Worm (Caenorhabditis elegans) whole organism, young adult: Measurements from ENCODE around the gene cox-6A.

Source experiments
- B0035.1 ChIP-seq: sonication (generic microtip); optimal IDR thresholded peaks from 2 replicates; lab custom pipeline; 2016; ENCODE audit warnings: missing genetic modification characterization, mild to moderate bottlenecking, missing compliant biosample characterization, missing genotype, missing genetic modification reagents
- B0261.1 ChIP-seq: sonication (generic microtip); optimal IDR thresholded peaks from 2 replicates; lab custom pipeline; 2016; ENCODE audit warnings: mild to moderate bottlenecking, missing genetic modification characterization, moderate library complexity, missing compliant biosample characterization
- F52B5.7 ChIP-seq: sonication (generic microtip); optimal IDR thresholded peaks from 2 replicates; lab custom pipeline; 2016; ENCODE audit warnings: mild to moderate bottlenecking, missing genetic modification characterization, missing compliant biosample characterization
- K11D2.4 ChIP-seq: fragments of 200-800 bp; sonication (Bioruptor generic); IDR thresholded peaks from 2 replicates; pipeline ENCODE4 v1.3.6; 2022; ENCODE audit warnings: missing genetic modification reagents, missing genetic modification characterization, missing compliant biosample characterization
- T07F8.4 ChIP-seq: sonication (generic microtip); optimal IDR thresholded peaks from 2 replicates; lab custom pipeline; 2016; ENCODE audit warnings: mild to moderate bottlenecking, missing genetic modification characterization, moderate library complexity, missing compliant biosample characterization
- akir-1 ChIP-seq: fragments of 200-800 bp; sonication (Bioruptor generic); optimal IDR thresholded peaks from 2 replicates; lab custom pipeline; 2018; ENCODE audit warnings: mild to moderate bottlenecking, missing genetic modification characterization, moderate library complexity, missing compliant biosample characterization
- aptf-2 ChIP-seq: fragments of 200-800 bp; sonication (Bioruptor generic); conservative IDR thresholded peaks from 2 replicates; pipeline ENCODE4 v1.3.6; 2022; ENCODE audit warnings: missing genetic modification reagents, missing genetic modification characterization, missing compliant biosample characterization
- ccch-3 ChIP-seq: fragments of 200-800 bp; sonication (Bioruptor generic); optimal IDR thresholded peaks from 2 replicates; lab custom pipeline; 2018; ENCODE audit warnings: mild to moderate bottlenecking, missing genetic modification characterization, missing compliant biosample characterization
- ceh-79 ChIP-seq: sonication (generic microtip); optimal IDR thresholded peaks from 2 replicates; lab custom pipeline; 2017; ENCODE audit warnings: mild to moderate bottlenecking, missing genetic modification characterization, missing compliant biosample characterization
- egl-18 ChIP-seq: fragments of 200-800 bp; sonication (Bioruptor generic); IDR thresholded peaks from 2 replicates; pipeline ENCODE4 v1.3.6; 2022; ENCODE audit warnings: missing genetic modification reagents, missing genetic modification characterization, missing compliant biosample characterization
- ets-4 ChIP-seq: fragments of 200-800 bp; sonication (Bioruptor generic); optimal IDR thresholded peaks from 2 replicates; lab custom pipeline; 2018; ENCODE audit warnings: mild to moderate bottlenecking, missing genetic modification characterization, missing compliant biosample characterization
- fkh-3 ChIP-seq: sonication (generic microtip); optimal IDR thresholded peaks from 2 replicates; lab custom pipeline; 2016; ENCODE audit warnings: mild to moderate bottlenecking, missing genetic modification characterization, missing compliant biosample characterization
- him-1 ChIP-seq: sonication (generic microtip); optimal IDR thresholded peaks from 2 replicates; lab custom pipeline; 2016; ENCODE audit warnings: missing genotype, missing genetic modification reagents, missing genetic modification characterization, missing compliant biosample characterization
- hlh-12 ChIP-seq: sonication (generic microtip); optimal IDR thresholded peaks from 2 replicates; lab custom pipeline; 2016; ENCODE audit warnings: missing genetic modification characterization, missing compliant biosample characterization
- hlh-26 ChIP-seq: fragments of 200-800 bp; sonication (Bioruptor generic); conservative IDR thresholded peaks from 2 replicates; pipeline ENCODE4 v1.3.6; 2022; ENCODE audit warnings: missing genetic modification reagents, missing genetic modification characterization, missing compliant biosample characterization
- lag-1 ChIP-seq: fragments of 200-800 bp; sonication (Bioruptor generic); IDR thresholded peaks from 2 replicates; pipeline ENCODE4 v1.3.6; 2022; ENCODE audit warnings: missing genetic modification reagents, missing genetic modification characterization, missing compliant biosample characterization
- lin-40 ChIP-seq: sonication (generic microtip); optimal IDR thresholded peaks from 2 replicates; lab custom pipeline; 2016; ENCODE audit warnings: missing genetic modification characterization, mild to moderate bottlenecking, missing compliant biosample characterization, missing genotype, missing genetic modification reagents
- mes-4 ChIP-seq: sonication (generic microtip); optimal IDR thresholded peaks from 2 replicates; lab custom pipeline; 2016; ENCODE audit warnings: missing genotype, missing genetic modification characterization, missing compliant biosample characterization
- nfyb-1 ChIP-seq: fragments of 200-800 bp; sonication (Bioruptor generic); IDR thresholded peaks from 2 replicates; pipeline ENCODE4 v1.3.6; 2022; ENCODE audit warnings: missing genetic modification reagents, missing genetic modification characterization, missing compliant biosample characterization
- nhr-120 ChIP-seq: fragments of 200-800 bp; sonication (Bioruptor generic); IDR thresholded peaks from 2 replicates; pipeline ENCODE4 v1.3.6; 2022; ENCODE audit warnings: missing genetic modification characterization, missing compliant biosample characterization
- nhr-179 ChIP-seq: sonication (generic microtip); optimal IDR thresholded peaks from 2 replicates; lab custom pipeline; 2016; ENCODE audit warnings: mild to moderate bottlenecking, missing genetic modification characterization, missing compliant biosample characterization
- rcor-1 ChIP-seq: fragments of 200-800 bp; sonication (Bioruptor generic); IDR thresholded peaks from 2 replicates; pipeline ENCODE4 v1.3.6; 2022; ENCODE audit warnings: missing genetic modification reagents, missing genetic modification characterization, missing compliant biosample characterization
- rec-8 ChIP-seq, 2 experiments: sonication (generic microtip); optimal IDR thresholded peaks; 2 replicates each; lab custom pipeline; 2016; ENCODE audit warnings: mild to moderate bottlenecking in 2 of 2, missing genetic modification characterization in 2 of 2, missing genetic modification reagents in 2 of 2, missing genotype in 2 of 2, missing biosample characterization in 1 of 2, missing compliant biosample characterization in 1 of 2, moderate library complexity in 1 of 2
- rpc-1 ChIP-seq, 2 experiments: fragments of 150-350 bp in 1 of 2; sonication (generic microtip) in 1 of 2; optimal IDR thresholded peaks; 2 replicates each; lab custom pipeline; 2014 to 2018; ENCODE audit warnings: missing biosample characterization in 1 of 2, missing genetic modification characterization in 1 of 2, missing genetic modification reagents in 1 of 2, missing genotype in 1 of 2
- sptf-2 ChIP-seq: fragments of 200-800 bp; sonication (Bioruptor generic); optimal IDR thresholded peaks from 2 replicates; lab custom pipeline; 2018; ENCODE audit warnings: mild to moderate bottlenecking, missing genetic modification characterization, missing compliant biosample characterization
- tbx-9 ChIP-seq: sonication (generic microtip); optimal IDR thresholded peaks from 2 replicates; lab custom pipeline; 2016; ENCODE audit warnings: borderline replicate concordance, missing genetic modification characterization, inconsistent platforms, missing compliant biosample characterization
- unc-62 ChIP-seq: fragments of 150-350 bp; optimal IDR thresholded peaks from 2 replicates; lab custom pipeline; 2014; ENCODE audit warnings: missing biosample characterization, missing genetic modification reagents, missing genetic modification characterization
- zfh-2 ChIP-seq: fragments of 200-800 bp; sonication (Bioruptor generic); conservative IDR thresholded peaks from 2 replicates; pipeline ENCODE4 v1.3.6; 2022; ENCODE audit warnings: missing genetic modification reagents, missing genetic modification characterization, missing compliant biosample characterization
- ztf-25 ChIP-seq: fragments of 200-800 bp; sonication (Bioruptor generic); IDR thresholded peaks from 2 replicates; pipeline ENCODE4 v1.3.6; 2022; ENCODE audit warnings: missing genetic modification reagents, missing genetic modification characterization, missing compliant biosample characterization
- ztf-28 ChIP-seq: fragments of 200-800 bp; sonication (Bioruptor generic); IDR thresholded peaks from 2 replicates; pipeline ENCODE4 v1.3.6; 2022; ENCODE audit warnings: missing genetic modification reagents, missing genetic modification characterization, missing compliant biosample characterization
- ztf-3 ChIP-seq: fragments of 200-800 bp; sonication (Bioruptor generic); optimal IDR thresholded peaks from 2 replicates; lab custom pipeline; 2018; ENCODE audit warnings: mild to moderate bottlenecking, missing genetic modification characterization, missing compliant biosample characterization

cox-6A gene

DNA sequence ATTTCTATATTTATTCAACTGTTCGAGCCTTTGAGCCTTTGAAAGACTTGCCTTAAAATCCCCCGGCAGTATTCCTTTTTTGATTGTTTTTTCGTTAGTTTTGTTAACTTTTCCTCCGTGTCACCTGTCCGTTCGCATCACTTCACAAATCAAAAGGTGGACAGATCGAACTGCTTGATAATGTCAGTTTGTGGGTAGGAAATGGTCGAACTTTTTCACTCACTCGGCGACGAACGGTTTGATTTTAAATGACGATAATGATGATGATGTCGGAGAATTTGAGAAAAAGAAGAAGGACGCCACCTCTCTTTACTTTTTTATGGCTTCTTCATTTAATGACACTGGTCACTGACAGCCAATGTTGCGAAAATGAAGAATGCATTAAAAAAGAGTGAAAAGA is 37.5 kb downstream of the cox-6A start (continued):
- no peak for TF ChIP-seq hlh-26 (GFP tag; lab: Robert Waterston, UW)

DNA sequence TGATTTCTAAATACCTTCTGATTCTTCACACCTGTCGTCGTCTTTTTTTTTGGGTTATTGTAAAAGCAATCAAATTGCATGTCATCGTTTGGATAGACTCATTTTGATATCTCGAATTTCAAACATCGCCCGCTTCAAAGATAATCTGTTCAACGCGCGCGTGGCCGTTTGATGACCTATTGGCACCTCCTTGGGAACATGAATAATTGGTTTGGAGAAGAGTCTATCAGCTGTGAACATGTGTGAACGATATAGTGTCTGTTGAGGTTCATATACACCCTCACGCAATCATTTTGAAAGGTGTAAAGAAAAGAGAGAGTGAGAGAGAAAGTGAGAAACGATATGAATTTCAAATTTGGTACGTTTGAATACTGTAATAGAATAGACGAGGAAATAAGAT is 39.1 kb downstream of the cox-6A start:
- no peak for TF ChIP-seq lag-1 (GFP tag; lab: Robert Waterston, UW)
- no peak for TF ChIP-seq tbx-9 (tag; lab: Kevin White, UChicago)
- no peak for TF ChIP-seq sptf-2 (GFP tag; lab: Kevin White, UChicago)
- TF ChIP-seq ceh-79 (tag; lab: Kevin White, UChicago), result no peak
- no peak for TF ChIP-seq ccch-3
- TF ChIP-seq zfh-2 (GFP tag; lab: Robert Waterston, UW), result no peak
- no peak for TF ChIP-seq mes-4 (tag; lab: Kevin White, UChicago)
- TF ChIP-seq lin-40 (tag; lab: Kevin White, UChicago), result no peak
- no peak for TF ChIP-seq ztf-3 (GFP tag; lab: Kevin White, UChicago)
- no peak for TF ChIP-seq ztf-25 (GFP tag; lab: Robert Waterston, UW)

DNA sequence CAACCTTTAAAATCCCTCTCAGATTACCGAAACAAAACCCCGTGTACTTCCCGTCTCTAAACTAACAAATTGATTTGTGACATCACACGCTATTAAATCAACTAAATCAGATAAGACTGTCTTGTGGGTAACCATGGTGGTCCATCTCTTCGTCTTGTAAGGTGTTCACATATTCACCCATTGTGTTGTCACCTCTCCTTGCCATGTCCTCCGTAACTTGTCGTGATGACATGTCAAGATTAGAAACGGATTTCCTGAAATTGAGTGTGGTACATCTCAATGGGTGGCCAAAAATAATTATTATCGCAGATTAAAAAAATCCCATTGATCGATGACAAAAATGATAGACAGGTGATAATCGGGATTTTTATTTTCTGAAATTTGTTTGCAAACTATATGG is 42.9 kb downstream of the cox-6A start:
- TF ChIP-seq fkh-3 (tag; lab: Kevin White, UChicago) (no peak), unc-62 (GFP tag; lab: Kevin White, UChicago) (peak; percentile 87)

DNA sequence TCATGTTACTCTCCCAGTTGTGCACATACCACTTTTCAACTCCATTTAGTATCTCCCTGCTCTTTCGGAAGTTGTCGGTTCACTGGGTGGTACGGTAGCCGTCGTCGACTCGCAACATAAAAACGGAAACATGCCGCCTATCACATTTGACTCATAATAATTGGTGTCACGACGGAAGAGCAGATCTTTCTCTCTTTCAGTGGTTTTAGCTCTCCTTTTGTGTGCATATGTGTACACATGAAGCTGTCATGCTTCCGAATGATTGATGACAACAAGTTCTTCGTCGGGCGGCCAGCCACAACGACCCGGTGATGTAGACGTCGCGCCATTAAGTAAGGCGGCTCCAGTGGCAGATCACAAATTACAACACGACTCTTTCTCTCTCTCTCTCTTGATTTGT is 44.2 kb downstream of the cox-6A start:
- TF ChIP-seq ceh-79 (tag; lab: Kevin White, UChicago) (no peak), K11D2.4 (no peak), B0035.1 (no peak), rpc-1 (optimal IDR thresholded peaks at IDR 0.05; lab: Kevin White, UChicago) (no peak), rpc-1 (tag; optimal IDR thresholded peaks at IDR 0.05; lab: Kevin White, UChicago) (no peak), T07F8.4 (tag; lab: Kevin White, UChicago) (no peak), F52B5.7 (tag; lab: Kevin White, UChicago) (no peak), hlh-12 (no peak), rcor-1 (GFP tag; lab: Robert Waterston, UW) (no peak), egl-18 (GFP tag; lab: Robert Waterston, UW) (no peak), ets-4 (GFP tag; lab: Kevin White, UChicago) (no peak), aptf-2 (GFP tag; lab: Robert Waterston, UW) (no peak), nhr-179 (no peak), ztf-28 (GFP tag; lab: Robert Waterston, UW) (no peak), him-1 (no peak), zfh-2 (GFP tag; lab: Robert Waterston, UW) (no peak)
- TF ChIP-seq, all 124 proteins: peak for 0

DNA sequence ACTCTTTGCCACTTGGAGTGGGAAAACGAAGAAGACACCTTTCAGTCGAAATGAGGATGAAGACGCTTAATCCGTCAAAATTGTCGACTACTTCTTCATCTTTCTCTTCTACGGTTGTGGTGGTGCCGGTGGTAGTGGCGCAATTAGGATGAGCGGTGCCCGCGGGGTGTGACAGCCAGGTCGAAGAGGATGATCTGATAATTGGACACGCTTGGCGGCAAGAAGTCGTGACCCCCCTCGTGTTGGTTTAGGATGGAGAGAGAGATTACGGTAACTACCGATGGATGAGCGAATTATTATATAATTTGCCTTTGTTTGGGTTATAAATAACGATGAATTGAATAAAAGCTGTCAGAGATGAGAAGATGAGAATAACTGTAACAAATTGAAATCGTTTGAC is 45.5 kb downstream of the cox-6A start:
- TF ChIP-seq zfh-2 (GFP tag; lab: Robert Waterston, UW) (0 out of 2 replicates have a peak, but pooled peaks have one; percentile 18), B0261.1 (no peak)

DNA sequence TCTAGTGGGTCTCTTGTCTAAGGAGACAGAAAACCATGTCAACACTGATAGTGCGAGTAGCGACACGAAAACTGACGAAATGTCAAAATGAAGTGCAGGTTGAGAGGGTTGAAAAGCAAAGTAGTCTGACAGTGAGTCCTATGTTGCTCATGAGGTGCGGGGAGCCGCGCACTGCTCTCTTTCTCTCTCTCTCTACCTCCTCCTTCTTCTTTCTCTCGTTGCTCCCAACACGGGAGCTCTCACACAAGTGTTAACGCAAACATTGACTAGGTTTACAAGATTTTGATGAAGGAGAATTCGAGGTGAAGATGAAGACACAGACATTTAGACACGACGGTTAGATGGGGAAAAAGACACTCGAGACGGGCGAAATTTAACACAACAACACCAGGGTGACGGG is 47.7 kb downstream of the cox-6A start:
- TF ChIP-seq akir-1 (GFP tag; lab: Kevin White, UChicago) (no peak), zfh-2 (GFP tag; lab: Robert Waterston, UW) (peak; percentile 52), nhr-120 (GFP tag; lab: Robert Waterston, UW) (0 out of 2 replicates have a peak, but pooled peaks have one; percentile 73), rec-8 (tag; optimal IDR thresholded peaks at IDR 0.05; lab: Kevin White, UChicago) (no peak), nfyb-1 (GFP tag; lab: Robert Waterston, UW) (0 out of 2 replicates have a peak, but pooled peaks have one; percentile 20)
- TF ChIP-seq, all 124 proteins: peak for 3
